Fruit fly (Drosophila melanogaster) whole organism, embryonic: ENCODE results near the gene HDAC4.
A peak's percentile ranks its signal among the peaks of the same experiment; 100 is the strongest.

Source experiments
- ATbp ChIP-seq: fragments of 200-800 bp; sonication (Bioruptor generic); optimal IDR thresholded peaks from 2 replicates; lab custom pipeline; 2017; ENCODE audit warnings: missing biosample characterization, mild to moderate bottlenecking, missing genetic modification characterization, missing genetic modification reagents
- Asciz ChIP-seq: fragments of 200-800 bp; sonication (Bioruptor generic); optimal IDR thresholded peaks from 2 replicates; lab custom pipeline; 2017; ENCODE audit warnings: missing biosample characterization, mild to moderate bottlenecking, missing genetic modification characterization, missing genetic modification reagents
- Blimp-1 ChIP-seq: fragments of 200-800 bp; sonication (Bioruptor generic); optimal IDR thresholded peaks from 3 replicates; lab custom pipeline; 2018; ENCODE audit warnings: missing biosample characterization, missing genetic modification characterization, mild to moderate bottlenecking, moderate library complexity, missing genetic modification reagents
- BtbVII ChIP-seq: fragments of 200-800 bp; sonication (Bioruptor generic); optimal IDR thresholded peaks from 3 replicates; lab custom pipeline; 2017; ENCODE audit warnings: missing biosample characterization, mild to moderate bottlenecking, missing genetic modification characterization
- CG11560 ChIP-seq: fragments of 200-800 bp; sonication (Bioruptor generic); IDR thresholded peaks from 3 replicates; pipeline ENCODE4 v1.3.6; 2022; ENCODE audit warnings: missing biosample characterization, missing genetic modification characterization
- CG14667 ChIP-seq: fragments of 200-800 bp; sonication (Bioruptor generic); IDR thresholded peaks from 2 replicates; pipeline ENCODE4 v1.3.6; 2022; ENCODE audit warnings: missing biosample characterization, missing genetic modification characterization
- CG17359 ChIP-seq: fragments of 200-800 bp; sonication (Bioruptor generic); optimal IDR thresholded peaks from 3 replicates; lab custom pipeline; 2018; ENCODE audit warnings: missing biosample characterization, mild to moderate bottlenecking, missing genetic modification characterization, moderate library complexity
- CG17361 ChIP-seq: fragments of 200-800 bp; sonication (Bioruptor generic); IDR thresholded peaks from 3 replicates; pipeline ENCODE4 v1.3.6; 2022; ENCODE audit warnings: missing biosample characterization, missing genetic modification characterization
- CG18619 ChIP-seq: fragments of 200-800 bp; sonication (Bioruptor generic); optimal IDR thresholded peaks from 3 replicates; lab custom pipeline; 2017; ENCODE audit warnings: missing biosample characterization, mild to moderate bottlenecking, missing genetic modification characterization
- CG32772 ChIP-seq: fragments of 200-800 bp; sonication (Bioruptor generic); IDR thresholded peaks from 2 replicates; pipeline ENCODE4 v1.3.6; 2022; ENCODE audit warnings: missing biosample characterization, missing genetic modification characterization
- CG3847 ChIP-seq: fragments of 200-800 bp; sonication (Bioruptor generic); IDR thresholded peaks from 2 replicates; pipeline ENCODE4 v1.3.6; 2022; ENCODE audit warnings: missing biosample characterization, missing genetic modification characterization
- CG6654 ChIP-seq: fragments of 200-800 bp; sonication (Bioruptor generic); optimal IDR thresholded peaks from 2 replicates; lab custom pipeline; 2017; ENCODE audit warnings: missing biosample characterization, mild to moderate bottlenecking, missing genetic modification characterization
- CG6813 ChIP-seq: fragments of 200-800 bp; sonication (Bioruptor generic); optimal IDR thresholded peaks from 2 replicates; lab custom pipeline; 2017; ENCODE audit warnings: missing biosample characterization, missing genetic modification characterization, mild to moderate bottlenecking, moderate library complexity, missing genetic modification reagents
- CG7556 ChIP-seq: fragments of 200-800 bp; sonication (Bioruptor generic); optimal IDR thresholded peaks from 2 replicates; lab custom pipeline; 2017; ENCODE audit warnings: missing biosample characterization, mild to moderate bottlenecking, missing genetic modification characterization
- CG8359 ChIP-seq: fragments of 200-800 bp; sonication (Bioruptor generic); optimal IDR thresholded peaks from 2 replicates; lab custom pipeline; 2017; ENCODE audit warnings: missing biosample characterization, mild to moderate bottlenecking, missing genetic modification characterization, borderline replicate concordance
- CHES-1-like ChIP-seq: fragments of 200-800 bp; sonication (Bioruptor generic); optimal IDR thresholded peaks from 2 replicates; lab custom pipeline; 2016; ENCODE audit warnings: missing biosample characterization, missing genetic modification characterization
- Dip3 ChIP-seq: fragments of 200-800 bp; sonication (Bioruptor generic); optimal IDR thresholded peaks from 3 replicates; lab custom pipeline; 2016; ENCODE audit warnings: missing biosample characterization, missing genetic modification characterization
- H15 ChIP-seq: fragments of 200-800 bp; sonication (Bioruptor generic); IDR thresholded peaks from 3 replicates; pipeline ENCODE4 v1.3.6; 2022; ENCODE audit warnings: missing biosample characterization, missing genetic modification characterization
- Pdp1 ChIP-seq, 2 experiments: fragments of 200-800 bp; sonication (Bioruptor generic); optimal IDR thresholded peaks; 3 replicates each; lab custom pipeline; 2016; ENCODE audit warnings: missing biosample characterization in 2 of 2, missing genetic modification characterization in 2 of 2, mild to moderate bottlenecking in 1 of 2, moderate library complexity in 1 of 2
- Sox100B ChIP-seq: fragments of 200-800 bp; sonication (Bioruptor generic); optimal IDR thresholded peaks from 3 replicates; lab custom pipeline; 2018; ENCODE audit warnings: missing biosample characterization, mild to moderate bottlenecking, missing genetic modification characterization
- bsh ChIP-seq, 2 experiments: fragments of 200-800 bp; sonication (Bioruptor generic); optimal IDR thresholded peaks; 2 replicates each; lab custom pipeline; 2017 to 2018; ENCODE audit warnings: mild to moderate bottlenecking in 2 of 2, missing biosample characterization in 2 of 2, missing genetic modification characterization in 2 of 2, moderate library complexity in 1 of 2
- ci ChIP-seq: fragments of 200-800 bp; sonication (Bioruptor generic); IDR thresholded peaks from 3 replicates; pipeline ENCODE4 v1.3.6; 2022; ENCODE audit warnings: missing biosample characterization, missing genetic modification characterization
- crol ChIP-seq: fragments of 200-800 bp; sonication (Bioruptor generic); IDR thresholded peaks from 2 replicates; pipeline ENCODE4 v1.3.6; 2022; ENCODE audit warnings: missing biosample characterization, missing genetic modification characterization
- cwo ChIP-seq: fragments of 200-800 bp; sonication (Bioruptor generic); optimal IDR thresholded peaks from 3 replicates; lab custom pipeline; 2017; ENCODE audit warnings: missing biosample characterization, missing genetic modification characterization, mild to moderate bottlenecking, moderate library complexity, missing genetic modification reagents
- danr ChIP-seq: fragments of 200-800 bp; sonication (Bioruptor generic); IDR thresholded peaks from 2 replicates; pipeline ENCODE4 v1.3.6; 2022; ENCODE audit warnings: missing biosample characterization, missing genetic modification characterization
- exex ChIP-seq: fragments of 200-800 bp; sonication (Bioruptor generic); optimal IDR thresholded peaks from 4 replicates; lab custom pipeline; 2018; ENCODE audit warnings: missing biosample characterization, mild to moderate bottlenecking, missing genetic modification characterization, moderate library complexity
- fd3F ChIP-seq: fragments of 200-800 bp; sonication (Bioruptor generic); optimal IDR thresholded peaks from 2 replicates; lab custom pipeline; 2018; ENCODE audit warnings: missing biosample characterization, mild to moderate bottlenecking, missing genetic modification characterization, moderate library complexity
- fd96Cb ChIP-seq: fragments of 200-800 bp; sonication (Bioruptor generic); optimal IDR thresholded peaks from 2 replicates; lab custom pipeline; 2018; ENCODE audit warnings: missing biosample characterization, mild to moderate bottlenecking, missing genetic modification characterization, moderate library complexity
- insv ChIP-seq, 2 experiments: fragments of 200-800 bp; sonication (Bioruptor generic); optimal IDR thresholded peaks; 3 replicates each; lab custom pipeline; 2016 to 2018; ENCODE audit warnings: missing biosample characterization in 2 of 2, missing genetic modification characterization in 2 of 2
- lilli ChIP-seq: fragments of 200-800 bp; sonication (Bioruptor generic); optimal IDR thresholded peaks from 3 replicates; lab custom pipeline; 2016; ENCODE audit warnings: missing biosample characterization, missing genetic modification characterization
- oc ChIP-seq: fragments of 200-800 bp; sonication (Bioruptor generic); optimal IDR thresholded peaks from 2 replicates; lab custom pipeline; 2018; ENCODE audit warnings: missing biosample characterization, mild to moderate bottlenecking, missing genetic modification characterization, moderate library complexity
- pros ChIP-seq: fragments of 200-800 bp; sonication (Bioruptor generic); optimal IDR thresholded peaks from 3 replicates; lab custom pipeline; 2019; ENCODE audit warnings: missing biosample characterization, mild to moderate bottlenecking, missing genetic modification characterization, moderate library complexity
- psq ChIP-seq: fragments of 200-800 bp; sonication (Bioruptor generic); optimal IDR thresholded peaks from 2 replicates; lab custom pipeline; 2017; ENCODE audit warnings: missing biosample characterization, missing genetic modification characterization
- schlank ChIP-seq: fragments of 200-800 bp; sonication (Bioruptor generic); optimal IDR thresholded peaks from 2 replicates; lab custom pipeline; 2018; ENCODE audit warnings: missing biosample characterization, mild to moderate bottlenecking, missing genetic modification characterization
- seq ChIP-seq: fragments of 200-800 bp; sonication (Bioruptor generic); IDR thresholded peaks from 2 replicates; pipeline ENCODE4 v1.3.6; 2022; ENCODE audit warnings: missing biosample characterization, missing genetic modification characterization
- slp2 ChIP-seq: fragments of 200-800 bp; sonication (Bioruptor generic); optimal IDR thresholded peaks from 2 replicates; lab custom pipeline; 2016; ENCODE audit warnings: missing biosample characterization, missing genetic modification characterization
- sqz ChIP-seq: fragments of 200-800 bp; sonication (Bioruptor generic); optimal IDR thresholded peaks from 3 replicates; lab custom pipeline; 2018; ENCODE audit warnings: missing biosample characterization, mild to moderate bottlenecking, missing genetic modification characterization
- sr ChIP-seq: fragments of 200-800 bp; sonication (Bioruptor generic); IDR thresholded peaks from 3 replicates; pipeline ENCODE4 v1.3.6; 2022; ENCODE audit warnings: missing biosample characterization, missing genetic modification characterization

Gene HDAC4

dm6 chrX:13244462-13244861 is 41.0 kb downstream of the HDAC4 start (continued):
- TF ChIP-seq CG8359 (no peak), fd96Cb (tag; lab: Kevin White, UChicago) (peak; percentile 19), ATbp (no peak), CG17361 (GFP tag; lab: Robert Waterston, UW) (0 out of 3 replicates have a peak, but pooled peaks have one; percentile 20), sr (GFP tag; lab: Robert Waterston, UW) (0 out of 3 replicates have a peak, but pooled peaks have one; percentile 23), CG14667 (GFP tag; lab: Robert Waterston, UW) (peak; percentile 18; the same call in 1 of the 2 replicates), CG6813 (GFP tag; lab: Kevin White, UChicago) (no peak), CG18619 (GFP tag; lab: Kevin White, UChicago) (no peak), CG32772 (GFP tag; lab: Robert Waterston, UW) (peak; percentile 7; the same call in 1 of the 2 replicates)
- TF ChIP-seq, all 482 proteins: peak for 33

DNA sequence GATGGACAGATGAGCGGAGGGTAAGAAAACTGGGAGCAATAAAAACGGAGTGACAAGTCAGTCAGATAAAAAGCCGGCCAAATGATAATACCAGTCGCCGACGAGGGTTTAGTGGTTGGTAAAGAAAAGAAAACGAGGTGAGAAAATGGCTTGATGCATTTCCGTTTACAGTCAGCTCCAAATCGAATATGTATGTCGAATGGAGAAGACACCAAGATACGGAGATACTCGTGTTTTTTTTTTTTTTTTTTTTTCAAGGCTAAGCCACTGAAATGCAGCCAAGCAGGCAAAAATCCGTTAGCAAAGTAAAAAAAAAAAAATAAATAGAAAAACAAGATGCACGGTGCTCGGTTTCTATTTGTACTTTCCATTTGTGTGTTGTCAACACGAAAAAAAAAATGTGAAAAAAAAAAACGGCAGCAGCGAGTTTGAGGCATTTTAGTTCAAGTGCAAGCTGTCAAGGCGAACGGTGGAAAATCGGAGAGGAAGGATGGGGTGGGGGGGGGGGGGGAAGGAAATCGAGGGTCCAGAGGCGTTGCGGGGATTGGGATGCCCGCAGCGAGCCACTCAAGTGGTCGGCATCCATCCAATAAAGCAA is 41.6 kb downstream of the HDAC4 start:
- TF ChIP-seq Blimp-1 (GFP tag; lab: Kevin White, UChicago) (peak; percentile 4), lilli (GFP tag; lab: Kevin White, UChicago) (no peak), Asciz (GFP tag; lab: Kevin White, UChicago) (no peak), ci (GFP tag; lab: Robert Waterston, UW) (0 out of 3 replicates have a peak, but pooled peaks have one; percentile 6), H15 (no peak), Dip3 (GFP tag; lab: Kevin White, UChicago) (no peak), CHES-1-like (GFP tag; lab: Kevin White, UChicago) (no peak), danr (no peak), slp2 (no peak), seq (GFP tag; lab: Robert Waterston, UW) (no peak), CG17359 (tag; lab: Kevin White, UChicago) (peak; percentile 52), fd3F (GFP tag; lab: Kevin White, UChicago) (no peak), schlank (tag; lab: Kevin White, UChicago) (no peak), oc (peak; percentile 66), crol (GFP tag; lab: Robert Waterston, UW) (peak; percentile 67), Sox100B (GFP tag; lab: Kevin White, UChicago) (no peak), sqz (GFP tag; lab: Kevin White, UChicago) (peak; percentile 76), pros (GFP tag; lab: Kevin White, UChicago) (peak; percentile 1)
- TF ChIP-seq, all 482 proteins: peak for 7

DNA sequence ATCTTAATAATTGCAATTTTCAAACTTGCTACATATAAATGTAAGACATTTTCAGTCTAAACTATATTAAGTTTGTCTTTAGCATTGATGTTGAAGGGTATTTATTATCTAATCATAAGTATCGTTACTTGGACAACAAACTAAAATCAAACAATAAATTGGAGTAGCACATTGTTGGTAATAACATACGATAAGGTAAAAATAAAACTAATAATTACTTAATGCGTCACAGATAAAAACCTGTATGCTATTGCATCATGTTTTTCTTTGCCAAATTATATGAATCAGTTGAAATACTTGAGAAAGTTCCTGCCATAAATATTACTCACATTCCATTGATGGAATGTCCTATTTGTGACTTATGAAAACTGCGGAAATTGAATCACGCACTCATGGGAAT is 44.6 kb downstream of the HDAC4 start:
- peak; percentile 56 for TF ChIP-seq exex (tag; lab: Kevin White, UChicago)
- TF ChIP-seq psq (GFP tag; lab: Kevin White, UChicago) = no peak
- no peak for TF ChIP-seq CG7556 (GFP tag; lab: Kevin White, UChicago)
- TF ChIP-seq Pdp1 (GFP tag; optimal IDR thresholded peaks at IDR 0.05; lab: Kevin White, UChicago) = peak in 1 of 2 experiments; percentile 16
- no peak for TF ChIP-seq CG11560
- no peak for TF ChIP-seq BtbVII (GFP tag; lab: Kevin White, UChicago)
- no peak for TF ChIP-seq bsh (GFP tag; optimal IDR thresholded peaks at IDR 0.05; lab: Kevin White, UChicago)
- TF ChIP-seq CG3847 (GFP tag; lab: Robert Waterston, UW) = no peak
- no peak for TF ChIP-seq insv (GFP tag; optimal IDR thresholded peaks at IDR 0.05; lab: Kevin White, UChicago)
- TF ChIP-seq CG6654 (GFP tag; lab: Kevin White, UChicago) = no peak
- TF ChIP-seq cwo (GFP tag; lab: Kevin White, UChicago) = no peak
